Worm (Caenorhabditis elegans) whole organism, midembryonic: ENCODE data around the gene sex-1.

Experiments used
- flt-1 ChIP-seq: fragments of 200-800 bp; sonication (Bioruptor generic); IDR thresholded peaks from 2 replicates; pipeline ENCODE4 v1.3.6; 2022; ENCODE audit warnings: missing genetic modification characterization, missing compliant biosample characterization
- ztf-29 ChIP-seq: fragments of 200-800 bp; sonication (Bioruptor generic); IDR thresholded peaks from 2 replicates; pipeline ENCODE4 v1.3.6; 2022; ENCODE audit warnings: missing genetic modification reagents, missing genetic modification characterization, missing compliant biosample characterization

DNA sequence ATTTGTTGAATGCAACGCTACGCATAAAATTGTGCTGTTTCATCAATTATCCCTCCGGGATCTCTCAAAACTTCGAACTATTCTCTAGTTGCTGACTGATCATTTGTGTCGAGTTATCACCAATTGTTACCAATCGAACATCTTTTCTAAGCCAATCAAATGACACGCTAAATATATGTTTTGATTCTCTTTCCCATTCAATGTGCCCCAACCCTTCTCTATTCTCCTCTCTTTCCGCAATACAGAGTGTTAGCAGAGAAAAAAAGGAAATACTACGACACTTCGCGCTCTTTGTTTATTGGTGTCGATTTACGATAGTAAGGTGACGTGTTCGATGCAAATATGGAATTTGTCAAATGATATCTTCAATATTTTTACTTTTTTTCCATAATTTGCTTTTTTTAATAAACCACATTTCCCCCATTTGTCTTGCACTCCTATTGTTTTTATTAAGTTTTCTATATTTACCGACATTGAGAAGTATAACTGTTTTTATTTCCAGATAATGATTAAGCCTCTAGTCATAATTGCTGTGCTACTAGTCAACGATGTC lies 7.9 kb downstream of the sex-1 start, which contains the start of gene nucb-1:
- TF ChIP-seq ztf-29 (GFP tag; lab: Robert Waterston, UW): no peak
- no peak for TF ChIP-seq flt-1 (GFP tag; lab: Robert Waterston, UW)
